Fruit fly (Drosophila melanogaster) whole organism, embryonic: ENCODE results near the gene Sodq.

Experiments
- BEAF-32 ChIP-seq: fragments of 200-800 bp; sonication (Bioruptor generic); optimal IDR thresholded peaks from 3 replicates; lab custom pipeline; 2017; ENCODE audit warnings: missing biosample characterization, missing genetic modification characterization, mild to moderate bottlenecking, moderate library complexity, missing genetic modification reagents
- CG10274 ChIP-seq: fragments of 200-800 bp; sonication (Bioruptor generic); optimal IDR thresholded peaks from 3 replicates; lab custom pipeline; 2017; ENCODE audit warnings: missing biosample characterization, mild to moderate bottlenecking, missing genetic modification characterization
- CG12299 ChIP-seq: fragments of 200-800 bp; sonication (Bioruptor generic); optimal IDR thresholded peaks from 2 replicates; lab custom pipeline; 2018; ENCODE audit warnings: missing biosample characterization, mild to moderate bottlenecking, missing genetic modification characterization
- CG12769 ChIP-seq: fragments of 200-800 bp; sonication (Bioruptor generic); optimal IDR thresholded peaks from 2 replicates; lab custom pipeline; 2019; ENCODE audit warnings: missing biosample characterization, mild to moderate bottlenecking, missing genetic modification characterization, moderate library complexity
- CG1603 ChIP-seq: fragments of 200-800 bp; sonication (Bioruptor generic); optimal IDR thresholded peaks from 2 replicates; lab custom pipeline; 2019; ENCODE audit warnings: missing biosample characterization, mild to moderate bottlenecking, missing genetic modification characterization, moderate library complexity
- CG17186 ChIP-seq: fragments of 200-800 bp; sonication (Bioruptor generic); optimal IDR thresholded peaks from 3 replicates; lab custom pipeline; 2017; ENCODE audit warnings: missing biosample characterization, missing genetic modification reagents, missing genetic modification characterization
- CG18011 ChIP-seq: fragments of 200-800 bp; sonication (Bioruptor generic); optimal IDR thresholded peaks from 2 replicates; lab custom pipeline; 2017; ENCODE audit warnings: missing biosample characterization, missing genetic modification characterization, mild to moderate bottlenecking, moderate library complexity, missing genotype
- CG2116 ChIP-seq: fragments of 200-800 bp; sonication (Bioruptor generic); optimal IDR thresholded peaks from 3 replicates; lab custom pipeline; 2018; ENCODE audit warnings: missing biosample characterization, mild to moderate bottlenecking, missing genetic modification characterization
- CG2678 ChIP-seq: fragments of 200-800 bp; sonication (Bioruptor generic); optimal IDR thresholded peaks from 3 replicates; lab custom pipeline; 2019; ENCODE audit warnings: missing biosample characterization, mild to moderate bottlenecking, missing genetic modification characterization, moderate library complexity
- CG30020 ChIP-seq: fragments of 200-800 bp; optimal IDR thresholded peaks from 2 replicates; lab custom pipeline; 2019; ENCODE audit warnings: missing biosample characterization, mild to moderate bottlenecking, missing genetic modification characterization, moderate library complexity
- CG30403 ChIP-seq: fragments of 200-800 bp; sonication (Bioruptor generic); optimal IDR thresholded peaks from 3 replicates; lab custom pipeline; 2016; ENCODE audit warnings: missing biosample characterization, missing genetic modification characterization
- CG31365 ChIP-seq: fragments of 200-800 bp; sonication (Bioruptor generic); optimal IDR thresholded peaks from 2 replicates; lab custom pipeline; 2018; ENCODE audit warnings: missing biosample characterization, mild to moderate bottlenecking, missing genetic modification characterization
- CG32767 ChIP-seq: fragments of 200-800 bp; sonication (Bioruptor generic); IDR thresholded peaks from 2 replicates; pipeline ENCODE4 v1.3.6; 2022; ENCODE audit warnings: missing biosample characterization, missing genetic modification characterization
- CG3838 ChIP-seq: fragments of 200-800 bp; sonication (Bioruptor generic); optimal IDR thresholded peaks from 3 replicates; lab custom pipeline; 2016; ENCODE audit warnings: missing biosample characterization, missing genetic modification characterization
- CG42726 ChIP-seq: fragments of 200-800 bp; sonication (Bioruptor generic); IDR thresholded peaks from 2 replicates; pipeline ENCODE4 v1.3.6; 2022; ENCODE audit warnings: missing biosample characterization, missing genetic modification characterization; ENCODE audit not compliant: partially characterized antibody
- CG4360 ChIP-seq: fragments of 200-800 bp; sonication (Bioruptor generic); IDR thresholded peaks from 2 replicates; pipeline ENCODE4 v1.3.6; 2022; ENCODE audit warnings: missing biosample characterization, missing genetic modification characterization
- CG6813 ChIP-seq: fragments of 200-800 bp; sonication (Bioruptor generic); optimal IDR thresholded peaks from 2 replicates; lab custom pipeline; 2017; ENCODE audit warnings: missing biosample characterization, missing genetic modification characterization, mild to moderate bottlenecking, moderate library complexity, missing genetic modification reagents
- CG7839 ChIP-seq: fragments of 200-800 bp; sonication (Bioruptor generic); optimal IDR thresholded peaks from 3 replicates; lab custom pipeline; 2018; ENCODE audit warnings: missing biosample characterization, mild to moderate bottlenecking, missing genetic modification characterization, moderate library complexity
- CG9437 ChIP-seq: fragments of 200-800 bp; sonication (Bioruptor generic); optimal IDR thresholded peaks from 2 replicates; lab custom pipeline; 2018; ENCODE audit warnings: missing biosample characterization, mild to moderate bottlenecking, missing genetic modification characterization
- CTCF ChIP-seq: fragments of 200-800 bp; sonication (Bioruptor generic); optimal IDR thresholded peaks from 2 replicates; lab custom pipeline; 2017; ENCODE audit warnings: missing biosample characterization, mild to moderate bottlenecking, missing genetic modification characterization, moderate library complexity
- E2f2 ChIP-seq: fragments of 200-800 bp; sonication (Bioruptor generic); IDR thresholded peaks from 2 replicates; pipeline ENCODE4 v1.3.6; 2022; ENCODE audit warnings: missing biosample characterization, missing genetic modification characterization
- Fer1 ChIP-seq: fragments of 200-800 bp; sonication (Bioruptor generic); optimal IDR thresholded peaks from 2 replicates; lab custom pipeline; 2017; ENCODE audit warnings: missing biosample characterization, mild to moderate bottlenecking, missing genetic modification characterization
- GATAe ChIP-seq: fragments of 200-800 bp; sonication (Bioruptor generic); conservative IDR thresholded peaks from 2 replicates; pipeline ENCODE4 v1.3.6; 2022; ENCODE audit warnings: missing biosample characterization, missing genetic modification characterization
- MBD-R2 ChIP-seq: fragments of 200-800 bp; sonication (Bioruptor generic); IDR thresholded peaks from 2 replicates; pipeline ENCODE4 v1.3.6; 2022; ENCODE audit warnings: missing biosample characterization, missing genetic modification characterization
- MESR4 ChIP-seq: fragments of 200-800 bp; sonication (Bioruptor generic); optimal IDR thresholded peaks from 2 replicates; lab custom pipeline; 2018; ENCODE audit warnings: missing biosample characterization, mild to moderate bottlenecking, missing genetic modification characterization, moderate library complexity
- Med ChIP-seq: fragments of 200-800 bp; sonication (Bioruptor generic); peaks from one replicate; lab custom pipeline; 2016; ENCODE audit warnings: missing biosample characterization, missing genetic modification characterization, mild to moderate bottlenecking, inconsistent platforms, moderate library complexity
- Opbp ChIP-seq: fragments of 200-800 bp; sonication (Bioruptor generic); IDR thresholded peaks from 3 replicates; pipeline ENCODE4 v1.3.6; 2022; ENCODE audit warnings: missing biosample characterization, missing genetic modification characterization; ENCODE audit not compliant: partially characterized antibody
- Ptx1 ChIP-seq: fragments of 200-800 bp; sonication (Bioruptor generic); IDR thresholded peaks from 2 replicates; pipeline ENCODE4 v1.3.6; 2022; ENCODE audit warnings: missing biosample characterization, missing genetic modification characterization
- Sry-β ChIP-seq: fragments of 200-800 bp; sonication (Bioruptor generic); optimal IDR thresholded peaks from 2 replicates; lab custom pipeline; 2018; ENCODE audit warnings: missing biosample characterization, mild to moderate bottlenecking, missing genetic modification characterization, moderate library complexity
- Sry-δ ChIP-seq: fragments of 200-800 bp; sonication (Bioruptor generic); optimal IDR thresholded peaks from 2 replicates; lab custom pipeline; 2016; ENCODE audit warnings: missing biosample characterization, missing genetic modification characterization
- Stat92E ChIP-seq, 3 experiments: fragments of >200 bp in 2 of 3; fragments of 200-800 bp in 1 of 3; sonication (Bioruptor generic) in 1 of 3; optimal IDR thresholded peaks; 2 replicates each; lab custom pipeline; 2017 to 2019; ENCODE audit warnings: missing biosample characterization in 3 of 3, missing genetic modification characterization in 3 of 3, mild to moderate bottlenecking in 1 of 3, moderate library complexity in 1 of 3
- Trl ChIP-seq, 3 experiments: fragments of >200 bp in 2 of 3; fragments of 200-800 bp in 1 of 3; sonication (Bioruptor generic) in 1 of 3; optimal IDR thresholded peaks; 2 replicates in 1 of 3; 3 replicates in 2 of 3; lab custom pipeline; 2016 to 2017; ENCODE audit warnings: missing biosample characterization in 1 of 3, missing genetic modification characterization in 1 of 3
- cg ChIP-seq: fragments of 200-800 bp; sonication (Bioruptor generic); optimal IDR thresholded peaks from 3 replicates; lab custom pipeline; 2019; ENCODE audit warnings: missing biosample characterization, mild to moderate bottlenecking, missing genetic modification characterization, moderate library complexity
- chinmo ChIP-seq: fragments of 200-800 bp; sonication (Bioruptor generic); IDR thresholded peaks from 4 replicates; pipeline ENCODE4 v1.3.6; 2022; ENCODE audit warnings: missing biosample characterization, missing genetic modification characterization; ENCODE audit not compliant: partially characterized antibody
- ewg ChIP-seq: fragments of 200-800 bp; sonication (Bioruptor generic); optimal IDR thresholded peaks from 3 replicates; lab custom pipeline; 2017; ENCODE audit warnings: mild to moderate bottlenecking, missing biosample characterization, missing genetic modification reagents, missing genetic modification characterization
- hkb ChIP-seq, 2 experiments: fragments of 200-800 bp in 1 of 2; fragments of >200 bp in 1 of 2; sonication (Bioruptor generic) in 1 of 2; IDR thresholded peaks in 1 of 2; optimal IDR thresholded peaks in 1 of 2; 2 replicates each; pipeline versions ENCODE4 v1.3.6 to Lab custom; 2017 to 2022; ENCODE audit warnings: missing biosample characterization in 1 of 2, missing genetic modification characterization in 1 of 2
- ken ChIP-seq: fragments of 200-800 bp; sonication (Bioruptor generic); IDR thresholded peaks from 3 replicates; pipeline ENCODE4 v1.3.6; 2022; ENCODE audit warnings: missing biosample characterization, missing genetic modification characterization
- mam ChIP-seq: fragments of 200-800 bp; sonication (Bioruptor generic); optimal IDR thresholded peaks from 3 replicates; lab custom pipeline; 2016; ENCODE audit warnings: missing biosample characterization, missing genetic modification characterization
- psq ChIP-seq: fragments of 200-800 bp; sonication (Bioruptor generic); optimal IDR thresholded peaks from 2 replicates; lab custom pipeline; 2017; ENCODE audit warnings: missing biosample characterization, missing genetic modification characterization
- pzg ChIP-seq: fragments of 200-800 bp; sonication (Bioruptor generic); optimal IDR thresholded peaks from 3 replicates; lab custom pipeline; 2018; ENCODE audit warnings: missing biosample characterization, mild to moderate bottlenecking, missing genetic modification characterization, moderate library complexity
- sc ChIP-seq, 3 experiments: fragments of >200 bp in 2 of 3; fragments of 200-800 bp in 1 of 3; sonication (Bioruptor generic) in 1 of 3; optimal IDR thresholded peaks; 2 replicates in 2 of 3; 3 replicates in 1 of 3; lab custom pipeline; 2017; ENCODE audit warnings: mild to moderate bottlenecking in 1 of 3, missing biosample characterization in 1 of 3, missing genetic modification characterization in 1 of 3, missing genetic modification reagents in 1 of 3
- sens ChIP-seq: fragments of 200-800 bp; sonication (Bioruptor generic); peaks from one replicate; lab custom pipeline; 2016; ENCODE audit warnings: missing biosample characterization, missing genetic modification characterization
- sr ChIP-seq: fragments of 200-800 bp; sonication (Bioruptor generic); IDR thresholded peaks from 3 replicates; pipeline ENCODE4 v1.3.6; 2022; ENCODE audit warnings: missing biosample characterization, missing genetic modification characterization
- stwl ChIP-seq: fragments of 200-800 bp; sonication (Bioruptor generic); optimal IDR thresholded peaks from 3 replicates; lab custom pipeline; 2018; ENCODE audit warnings: missing biosample characterization, mild to moderate bottlenecking, missing genetic modification characterization, moderate library complexity
- tin ChIP-seq: fragments of 200-800 bp; sonication (Bioruptor generic); optimal IDR thresholded peaks from 3 replicates; lab custom pipeline; 2016; ENCODE audit warnings: missing biosample characterization, missing genetic modification characterization
- tna ChIP-seq: fragments of 200-800 bp; sonication (Bioruptor generic); IDR thresholded peaks from 2 replicates; pipeline ENCODE4 v1.3.6; 2022; ENCODE audit warnings: missing biosample characterization, missing genetic modification characterization; ENCODE audit not compliant: partially characterized antibody
- zfh2 ChIP-seq: fragments of 200-800 bp; sonication (Bioruptor generic); optimal IDR thresholded peaks from 2 replicates; lab custom pipeline; 2016; ENCODE audit warnings: missing biosample characterization, missing genetic modification characterization

The Sodq gene

DNA sequence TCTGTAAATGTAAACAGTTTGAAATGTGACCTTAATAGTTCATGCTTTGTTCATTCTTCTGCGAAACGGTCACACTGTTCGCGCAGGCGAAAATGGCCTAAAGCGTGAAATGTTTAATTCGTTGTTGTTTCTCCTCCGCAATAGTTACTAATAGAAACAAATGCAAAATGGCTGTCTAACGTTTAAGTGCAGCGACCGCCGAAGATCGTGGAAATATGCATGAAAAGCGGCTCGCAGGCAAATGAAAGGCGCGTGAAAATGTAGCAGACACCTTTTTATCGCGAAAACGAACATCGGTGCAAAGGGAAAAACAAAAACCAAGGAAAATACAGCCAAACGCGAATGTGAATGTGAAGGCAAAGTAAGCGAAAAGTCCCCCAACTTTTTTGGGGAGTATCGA, 13.7 kb upstream of the Sodq start, which contains the start of gene SppL (continued):
- no peak for TF ChIP-seq sc (optimal IDR thresholded peaks at IDR 0.05; lab: Kevin White, UChicago)
- no peak for TF ChIP-seq sc (GFP tag; optimal IDR thresholded peaks at IDR 0.05; lab: Kevin White, UChicago)
- TF ChIP-seq tna (GFP tag; lab: Robert Waterston, UW): peak; percentile 12; the same call in 1 of the 2 replicates
- TF ChIP-seq pzg (GFP tag; lab: Kevin White, UChicago): peak; percentile 35
- TF ChIP-seq Opbp (GFP tag; lab: Robert Waterston, UW): peak; percentile 26; the same call in 1 of the 3 replicates
- no peak for TF ChIP-seq Sry-δ (GFP tag; lab: Kevin White, UChicago)
- TF ChIP-seq mam (GFP tag; lab: Kevin White, UChicago): no peak
- TF ChIP-seq ewg (GFP tag; lab: Kevin White, UChicago): peak; percentile 71
- peak; percentile 60 for TF ChIP-seq CG12299
- TF ChIP-seq sens (GFP tag; lab: Kevin White, UChicago): peak; percentile 35
- TF ChIP-seq ken: peak; percentile 17; the same call in 1 of the 3 replicates
- TF ChIP-seq CG42726 (GFP tag; lab: Robert Waterston, UW): 0 out of 2 replicates have a peak, but pooled peaks have one; percentile 13
- TF ChIP-seq CG18011 (GFP tag; lab: Kevin White, UChicago): peak; percentile 68
- peak; percentile 45; the same call in 1 of the 2 replicates for TF ChIP-seq MBD-R2
- no peak for TF ChIP-seq BEAF-32
- no peak for TF ChIP-seq CG2678
- TF ChIP-seq CG1603: peak; percentile 65
- TF ChIP-seq MESR4 (GFP tag; lab: Kevin White, UChicago): peak; percentile 79
- TF ChIP-seq chinmo: peak; percentile 63; the same call in 1 of the 4 replicates
- TF ChIP-seq Stat92E (GFP tag; optimal IDR thresholded peaks at IDR 0.05; lab: Kevin White, UChicago): peak in 1 of 3 experiments; percentile 41
- TF ChIP-seq CG6813 (GFP tag; lab: Kevin White, UChicago): no peak
- no peak for TF ChIP-seq zfh2 (GFP tag; lab: Kevin White, UChicago)
- TF ChIP-seq CG32767 (GFP tag; lab: Robert Waterston, UW): 0 out of 2 replicates have a peak, but pooled peaks have one; percentile 29
- peak; percentile 34 for TF ChIP-seq Fer1
- TF ChIP-seq CG7839 (tag; lab: Kevin White, UChicago): no peak
- peak; percentile 41 for TF ChIP-seq cg (GFP tag; lab: Kevin White, UChicago)
- TF ChIP-seq CG30403 (GFP tag; lab: Kevin White, UChicago): no peak
- TF ChIP-seq CG30020 (tag; lab: Kevin White, UChicago): peak; percentile 22
- TF ChIP-seq E2f2 (GFP tag; lab: Robert Waterston, UW): peak; percentile 27; the same call in 1 of the 2 replicates
- no peak for TF ChIP-seq hkb (optimal IDR thresholded peaks at IDR 0.05; lab: Kevin White, UChicago)
- 0 out of 2 replicates have a peak, but pooled peaks have one; percentile 9 for TF ChIP-seq hkb (GFP tag; IDR thresholded peaks at IDR 0.05; lab: Robert Waterston, UW)
- peak; percentile 52 for TF ChIP-seq psq (GFP tag; lab: Kevin White, UChicago)
- no peak for TF ChIP-seq tin (GFP tag; lab: Kevin White, UChicago)
- TF ChIP-seq CG17186 (GFP tag; lab: Kevin White, UChicago): peak; percentile 9
- TF ChIP-seq stwl: peak; percentile 67
- TF ChIP-seq Trl (optimal IDR thresholded peaks at IDR 0.05; lab: Kevin White, UChicago): no peak
- no peak for TF ChIP-seq Trl (GFP tag; optimal IDR thresholded peaks at IDR 0.05; lab: Kevin White, UChicago)
- TF ChIP-seq CG12769 (tag; lab: Kevin White, UChicago): peak; percentile 3

DNA sequence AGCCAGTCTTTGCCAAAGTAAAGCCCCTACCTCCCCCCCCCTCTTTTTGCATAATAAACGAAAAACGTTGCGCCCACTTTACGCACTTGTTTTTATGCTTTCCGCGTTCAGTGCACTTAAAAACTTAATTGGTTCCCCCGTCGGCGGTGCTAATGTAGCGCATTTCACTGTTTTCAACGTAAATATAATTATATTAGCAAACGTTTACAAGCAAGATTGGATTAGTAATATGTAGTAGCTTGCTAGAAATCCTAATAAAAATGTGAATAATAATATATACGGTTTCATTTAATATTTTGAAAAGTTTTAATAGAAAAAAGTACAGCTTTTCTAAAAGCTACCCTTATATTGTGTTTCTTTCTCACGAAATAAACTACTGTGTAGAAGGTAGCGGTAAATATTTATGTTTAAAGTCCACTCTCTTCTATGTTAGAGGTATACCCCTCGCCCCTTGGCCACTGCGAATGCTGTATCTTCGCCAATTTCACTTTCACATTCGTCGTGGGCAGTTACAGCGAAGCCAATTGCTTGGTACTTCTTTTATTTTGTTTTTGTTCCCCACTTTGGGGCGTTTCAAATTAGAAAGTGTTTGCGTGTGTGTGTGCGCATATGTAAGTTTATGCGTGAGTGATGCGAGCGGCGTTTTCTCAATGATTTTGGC, 12.9 kb upstream of the Sodq start:
- TF ChIP-seq CG10274 (GFP tag; lab: Kevin White, UChicago) (no peak), CG4360 (GFP tag; lab: Robert Waterston, UW) (0 out of 2 replicates have a peak, but pooled peaks have one; percentile 8), CG9437 (GFP tag; lab: Kevin White, UChicago) (no peak), sr (GFP tag; lab: Robert Waterston, UW) (no peak), CG3838 (GFP tag; lab: Kevin White, UChicago) (no peak), Sry-β (GFP tag; lab: Kevin White, UChicago) (no peak), CG31365 (tag; lab: Kevin White, UChicago) (no peak), sens (GFP tag; lab: Kevin White, UChicago) (peak; percentile 55), MESR4 (GFP tag; lab: Kevin White, UChicago) (no peak), CG2678 (peak; percentile 1), GATAe (GFP tag; lab: Robert Waterston, UW) (no peak), CG2116 (GFP tag; lab: Kevin White, UChicago) (no peak), Ptx1 (GFP tag; lab: Robert Waterston, UW) (no peak), cg (GFP tag; lab: Kevin White, UChicago) (peak; percentile 7), CTCF (no peak), Med (GFP tag; lab: Kevin White, UChicago) (peak; percentile 57)
